Fruit fly (Drosophila melanogaster) whole organism, pupa: ENCODE results near the gene CG15879.

Experiments used
- CG10348 ChIP-seq: fragments of 200-800 bp; sonication (Bioruptor generic); IDR thresholded peaks from 2 replicates; pipeline ENCODE4 v1.3.6; 2022; ENCODE audit warnings: missing biosample characterization, missing genetic modification characterization
- CG12605 ChIP-seq: fragments of 200-800 bp; sonication (Bioruptor generic); IDR thresholded peaks from 2 replicates; pipeline ENCODE4 v1.3.6; 2022; ENCODE audit warnings: missing biosample characterization, missing genetic modification characterization
- CG13204 ChIP-seq: fragments of 200-800 bp; sonication (Bioruptor generic); optimal IDR thresholded peaks from 2 replicates; lab custom pipeline; 2018; ENCODE audit warnings: missing biosample characterization, mild to moderate bottlenecking, missing genetic modification characterization, moderate library complexity
- CG14655 ChIP-seq: fragments of 200-800 bp; sonication (Bioruptor generic); optimal IDR thresholded peaks from 3 replicates; lab custom pipeline; 2017; ENCODE audit warnings: mild to moderate bottlenecking, missing biosample characterization, missing genetic modification reagents, missing genetic modification characterization
- CG15710 ChIP-seq: fragments of 200-800 bp; sonication (Bioruptor generic); optimal IDR thresholded peaks from 2 replicates; lab custom pipeline; 2018; ENCODE audit warnings: missing biosample characterization, mild to moderate bottlenecking, missing genetic modification characterization, moderate library complexity
- CG17806 ChIP-seq: fragments of 200-800 bp; sonication (Bioruptor generic); optimal IDR thresholded peaks from 2 replicates; lab custom pipeline; 2018; ENCODE audit warnings: missing biosample characterization, mild to moderate bottlenecking, missing genetic modification characterization, moderate library complexity
- CG32121 ChIP-seq: fragments of 200-800 bp; sonication (Bioruptor generic); IDR thresholded peaks from 2 replicates; pipeline ENCODE4 v1.3.6; 2022; ENCODE audit warnings: missing biosample characterization, missing genetic modification characterization
- CG34367 ChIP-seq: fragments of 200-800 bp; sonication (Bioruptor generic); optimal IDR thresholded peaks from 2 replicates; lab custom pipeline; 2018; ENCODE audit warnings: missing biosample characterization, mild to moderate bottlenecking, missing genetic modification characterization
- CG4496 ChIP-seq: fragments of 200-800 bp; sonication (Bioruptor generic); IDR thresholded peaks from 3 replicates; pipeline ENCODE4 v1.3.6; 2022; ENCODE audit warnings: missing biosample characterization, missing genetic modification characterization
- CG8159 ChIP-seq: fragments of 200-800 bp; sonication (Bioruptor generic); optimal IDR thresholded peaks from 3 replicates; lab custom pipeline; 2018; ENCODE audit warnings: missing biosample characterization, mild to moderate bottlenecking, missing genetic modification characterization, moderate library complexity
- CG8301 ChIP-seq: fragments of 200-800 bp; sonication (Bioruptor generic); optimal IDR thresholded peaks from 2 replicates; lab custom pipeline; 2018; ENCODE audit warnings: missing biosample characterization, mild to moderate bottlenecking, missing genetic modification characterization
- CG9948 ChIP-seq: fragments of 200-800 bp; sonication (Bioruptor generic); optimal IDR thresholded peaks from 2 replicates; lab custom pipeline; 2018; ENCODE audit warnings: missing biosample characterization, mild to moderate bottlenecking, missing genetic modification characterization, moderate library complexity
- D1 ChIP-seq: fragments of 200-800 bp; sonication (Bioruptor generic); optimal IDR thresholded peaks from 2 replicates; lab custom pipeline; 2018; ENCODE audit warnings: missing biosample characterization, mild to moderate bottlenecking, missing genetic modification characterization, moderate library complexity
- EcR ChIP-seq: fragments of 200-800 bp; sonication (Bioruptor generic); optimal IDR thresholded peaks from 3 replicates; lab custom pipeline; 2019; ENCODE audit warnings: missing biosample characterization, missing genetic modification characterization, mild to moderate bottlenecking, moderate library complexity, missing genetic modification reagents
- Ets98B ChIP-seq: fragments of 200-800 bp; sonication (Bioruptor generic); IDR thresholded peaks from 2 replicates; pipeline ENCODE4 v1.3.6; 2022; ENCODE audit warnings: missing biosample characterization, missing genetic modification characterization
- Pif1A ChIP-seq: fragments of 200-800 bp; sonication (Bioruptor generic); optimal IDR thresholded peaks from 3 replicates; lab custom pipeline; 2016; ENCODE audit warnings: missing biosample characterization, missing genetic modification characterization
- Pif1B ChIP-seq: fragments of 200-800 bp; sonication (Bioruptor generic); optimal IDR thresholded peaks from 3 replicates; lab custom pipeline; 2016; ENCODE audit warnings: missing biosample characterization, missing genetic modification characterization
- Snoo ChIP-seq: fragments of 200-800 bp; sonication (Bioruptor generic); optimal IDR thresholded peaks from 3 replicates; lab custom pipeline; 2017; ENCODE audit warnings: missing biosample characterization, mild to moderate bottlenecking, missing genetic modification characterization, inconsistent platforms
- fd96Ca ChIP-seq: fragments of 200-800 bp; sonication (Bioruptor generic); IDR thresholded peaks from 3 replicates; pipeline ENCODE4 v1.3.6; 2022; ENCODE audit warnings: missing biosample characterization, missing genetic modification characterization
- gl ChIP-seq: fragments of 200-800 bp; sonication (Bioruptor generic); optimal IDR thresholded peaks from 2 replicates; lab custom pipeline; 2018; ENCODE audit warnings: missing biosample characterization, mild to moderate bottlenecking, missing genetic modification characterization
- rn ChIP-seq: fragments of 200-800 bp; sonication (Bioruptor generic); IDR thresholded peaks from 2 replicates; pipeline ENCODE4 v1.3.6; 2022; ENCODE audit warnings: missing biosample characterization, missing genetic modification characterization

CG15879 gene

DNA sequence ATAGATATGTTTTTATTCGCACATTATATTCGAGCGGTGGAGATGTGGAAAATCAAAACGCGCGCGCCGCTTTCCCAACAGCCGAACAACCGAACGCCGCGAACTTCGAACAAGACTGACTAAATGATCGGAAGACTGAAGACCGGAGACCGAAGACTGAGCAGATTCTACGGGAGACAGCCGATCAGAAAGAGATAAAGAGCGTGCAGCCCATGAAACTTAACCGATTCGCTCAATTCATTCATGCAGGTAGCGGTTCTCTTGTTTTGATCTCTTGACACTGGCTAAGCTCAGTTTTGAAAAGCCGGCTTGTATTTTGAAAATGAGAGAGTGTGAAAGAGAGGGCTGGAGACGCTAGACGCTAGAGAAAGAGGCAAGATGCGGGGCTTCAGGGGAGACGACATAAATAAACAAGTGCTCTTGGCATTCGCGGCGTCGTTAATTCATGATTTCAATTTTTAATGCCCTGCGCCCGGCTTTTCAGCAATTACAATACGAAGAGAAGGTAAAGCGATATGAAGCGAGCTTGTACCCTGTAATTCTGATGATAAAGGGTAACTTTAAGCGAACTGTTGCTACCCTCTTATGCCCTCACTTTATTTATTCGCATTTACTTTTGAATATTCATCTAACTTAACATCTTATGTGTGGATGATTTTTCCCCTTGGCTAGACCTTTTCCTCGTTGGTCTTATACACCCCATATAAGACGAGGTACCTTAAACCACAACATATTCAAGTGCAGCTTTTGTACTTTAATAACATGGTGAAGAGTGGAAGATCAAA is 17.1 kb downstream of the CG15879 start, which contains the start of gene zormin:
TSS of gene zormin (minus strand) at position 113 of the 785 bp plus-strand sequence.
- TF ChIP-seq CG34367 (tag; lab: Kevin White, UChicago) (peak; percentile 67), CG15710 (tag; lab: Kevin White, UChicago) (peak; percentile 64), gl (tag; lab: Kevin White, UChicago) (peak; percentile 58), CG13204 (GFP tag; lab: Kevin White, UChicago) (no peak), CG4496 (GFP tag; lab: Robert Waterston, UW) (peak; percentile 68), Ets98B (GFP tag; lab: Robert Waterston, UW) (no peak; the same call in 1 of the 2 replicates), fd96Ca (GFP tag; lab: Robert Waterston, UW) (peak; percentile 76; the same call in 2 of the 3 replicates), CG14655 (GFP tag; lab: Kevin White, UChicago) (peak; percentile 79), Pif1B (GFP tag; lab: Kevin White, UChicago) (peak; percentile 76), CG9948 (tag; lab: Kevin White, UChicago) (peak; percentile 83), Snoo (tag; lab: Kevin White, UChicago) (peak; percentile 71), EcR (GFP tag; lab: Kevin White, UChicago) (no peak), CG12605 (GFP tag; lab: Robert Waterston, UW) (peak; percentile 9; the same call in 1 of the 2 replicates), CG17806 (tag; lab: Kevin White, UChicago) (peak; percentile 81), CG10348 (no peak), Pif1A (GFP tag; lab: Kevin White, UChicago) (peak; percentile 80), CG8301 (tag; lab: Kevin White, UChicago) (peak; percentile 63), D1 (tag; lab: Kevin White, UChicago) (peak; percentile 66), CG32121 (GFP tag; lab: Robert Waterston, UW) (no peak), CG8159 (tag; lab: Kevin White, UChicago) (peak; percentile 83), rn (GFP tag; lab: Robert Waterston, UW) (no peak)

dm6 chr3L:2149664-2150063 is 19.2 kb downstream of the CG15879 start:
- no peak for TF ChIP-seq CG17806 (tag; lab: Kevin White, UChicago)
- peak; percentile 51 for TF ChIP-seq CG12605 (GFP tag; lab: Robert Waterston, UW)
- peak; percentile 23 for TF ChIP-seq CG14655 (GFP tag; lab: Kevin White, UChicago)
- 0 out of 3 replicates have a peak, but pooled peaks have one; percentile 29 for TF ChIP-seq fd96Ca (GFP tag; lab: Robert Waterston, UW)
- peak; percentile 8; the same call in 1 of the 2 replicates for TF ChIP-seq Ets98B (GFP tag; lab: Robert Waterston, UW)
- TF ChIP-seq CG4496 (GFP tag; lab: Robert Waterston, UW): 0 out of 3 replicates have a peak, but pooled peaks have one; percentile 17

DNA sequence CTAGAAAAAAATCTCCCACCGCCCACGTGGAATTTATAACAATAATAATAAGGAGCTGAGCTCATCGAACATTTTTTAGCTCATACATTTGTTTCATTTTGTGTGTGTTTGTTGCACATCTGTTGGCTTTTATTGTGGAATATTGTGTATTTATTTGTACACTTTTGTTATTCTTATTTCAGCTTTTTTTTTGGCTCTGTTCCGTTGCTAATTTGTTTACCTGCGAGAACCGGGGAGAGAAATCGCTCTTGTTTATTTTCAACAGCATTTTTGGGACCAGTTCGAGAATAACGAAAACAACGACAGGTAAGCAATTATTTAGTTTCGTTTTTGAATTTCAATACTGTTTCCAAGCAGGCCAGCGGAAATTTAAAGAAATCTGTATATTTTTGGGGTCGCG is 21.1 kb downstream of the CG15879 start:
- no peak for TF ChIP-seq gl (tag; lab: Kevin White, UChicago)
- no peak for TF ChIP-seq EcR (GFP tag; lab: Kevin White, UChicago)
- no peak for TF ChIP-seq CG9948 (tag; lab: Kevin White, UChicago)
- no peak for TF ChIP-seq Pif1A (GFP tag; lab: Kevin White, UChicago)
- no peak for TF ChIP-seq CG13204 (GFP tag; lab: Kevin White, UChicago)
- TF ChIP-seq CG34367 (tag; lab: Kevin White, UChicago): no peak
- no peak for TF ChIP-seq rn (GFP tag; lab: Robert Waterston, UW)
- TF ChIP-seq CG15710 (tag; lab: Kevin White, UChicago): no peak
- TF ChIP-seq CG12605 (GFP tag; lab: Robert Waterston, UW): no peak
- TF ChIP-seq Snoo (tag; lab: Kevin White, UChicago): no peak
- TF ChIP-seq CG17806 (tag; lab: Kevin White, UChicago): no peak
- no peak for TF ChIP-seq fd96Ca (GFP tag; lab: Robert Waterston, UW)
- TF ChIP-seq CG10348: no peak
- no peak for TF ChIP-seq Pif1B (GFP tag; lab: Kevin White, UChicago)
- TF ChIP-seq CG8159 (tag; lab: Kevin White, UChicago): no peak
- TF ChIP-seq D1 (tag; lab: Kevin White, UChicago): no peak

DNA sequence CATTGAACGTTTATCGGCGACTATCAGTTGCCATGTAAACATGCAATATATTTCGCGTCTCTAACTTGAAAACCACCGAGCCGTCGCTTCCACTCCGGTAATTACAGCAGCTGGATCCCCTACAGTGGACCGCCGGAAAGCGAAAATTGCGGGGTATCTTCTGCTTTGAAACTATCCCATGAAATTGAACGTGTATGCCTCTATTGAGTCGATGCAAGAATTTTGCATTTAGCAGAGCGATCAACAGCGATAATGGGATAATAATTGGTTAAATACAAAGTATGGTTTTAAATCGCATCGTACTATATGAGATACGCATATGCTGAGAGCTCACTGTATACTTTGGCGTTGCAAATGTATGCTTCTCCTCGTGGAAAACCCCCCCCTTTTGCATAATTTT is 23.9 kb downstream of the CG15879 start:
- no peak for TF ChIP-seq rn (GFP tag; lab: Robert Waterston, UW)
- peak; percentile 53 for TF ChIP-seq Ets98B (GFP tag; lab: Robert Waterston, UW)
- TF ChIP-seq fd96Ca (GFP tag; lab: Robert Waterston, UW): 0 out of 3 replicates have a peak, but pooled peaks have one; percentile 21
- 0 out of 2 replicates have a peak, but pooled peaks have one; percentile 45 for TF ChIP-seq CG32121 (GFP tag; lab: Robert Waterston, UW)
- peak; percentile 43 for TF ChIP-seq CG14655 (GFP tag; lab: Kevin White, UChicago)
- TF ChIP-seq CG8159 (tag; lab: Kevin White, UChicago): no peak
- peak; percentile 53 for TF ChIP-seq CG8301 (tag; lab: Kevin White, UChicago)

DNA sequence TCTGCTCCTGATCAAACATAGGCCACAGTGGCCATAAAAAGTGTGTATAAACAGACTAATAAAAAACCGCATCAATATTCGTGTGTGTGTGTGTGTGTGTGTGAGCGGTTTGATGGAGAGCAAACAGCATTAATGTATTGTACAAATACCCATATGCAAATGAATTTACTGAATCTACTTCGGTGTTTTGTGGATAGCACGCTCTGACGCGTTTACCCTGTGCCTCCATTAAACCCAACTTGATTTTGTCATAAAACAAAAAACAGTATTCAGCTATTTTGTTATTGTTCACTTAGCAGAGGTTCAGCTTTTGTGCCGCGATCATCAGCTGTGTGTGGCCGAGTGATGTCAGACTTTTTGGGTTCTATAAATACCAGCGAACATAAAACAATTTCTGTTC is 24.6 kb downstream of the CG15879 start:
- TF ChIP-seq rn (GFP tag; lab: Robert Waterston, UW) (no peak), CG10348 (no peak), CG34367 (tag; lab: Kevin White, UChicago) (no peak), fd96Ca (GFP tag; lab: Robert Waterston, UW) (no peak), CG12605 (GFP tag; lab: Robert Waterston, UW) (no peak), Pif1A (GFP tag; lab: Kevin White, UChicago) (no peak), CG9948 (tag; lab: Kevin White, UChicago) (no peak), Pif1B (GFP tag; lab: Kevin White, UChicago) (no peak), CG32121 (GFP tag; lab: Robert Waterston, UW) (no peak), gl (tag; lab: Kevin White, UChicago) (no peak), CG17806 (tag; lab: Kevin White, UChicago) (no peak), CG15710 (tag; lab: Kevin White, UChicago) (no peak), CG8159 (tag; lab: Kevin White, UChicago) (no peak), D1 (tag; lab: Kevin White, UChicago) (no peak), Ets98B (GFP tag; lab: Robert Waterston, UW) (no peak)
